Worm (Caenorhabditis elegans) whole organism, mixed stage, embryonic: ENCODE data around the gene F40F8.1.

ENCODE experiments used
- blmp-1 ChIP-seq: fragments of 150-350 bp; optimal IDR thresholded peaks from 2 replicates; lab custom pipeline; 2014; ENCODE audit warnings: missing biosample characterization, missing genetic modification characterization
- ceh-39 ChIP-seq: fragments of 150-350 bp; optimal IDR thresholded peaks from 2 replicates; lab custom pipeline; 2014; ENCODE audit warnings: missing biosample characterization, missing genetic modification characterization
- elt-1 ChIP-seq: sonication (generic microtip); optimal IDR thresholded peaks from 2 replicates; lab custom pipeline; 2017; ENCODE audit warnings: missing genetic modification characterization, mild to moderate bottlenecking, missing compliant biosample characterization, antibody characterized with exemption, moderate library complexity, borderline replicate concordance; ENCODE audit not compliant: insufficient read depth
- lin-13 ChIP-seq: fragments of 150-350 bp; optimal IDR thresholded peaks from 2 replicates; lab custom pipeline; 2014; ENCODE audit warnings: missing biosample characterization, missing genetic modification characterization
- lsy-2 ChIP-seq: fragments of 150-350 bp; optimal IDR thresholded peaks from 2 replicates; lab custom pipeline; 2014; ENCODE audit warnings: missing biosample characterization, missing genetic modification characterization
- nhr-12 ChIP-seq: fragments of 150-350 bp; optimal IDR thresholded peaks from 2 replicates; lab custom pipeline; 2014; ENCODE audit warnings: missing biosample characterization, missing genetic modification characterization
- nhr-28 ChIP-seq: fragments of 150-350 bp; optimal IDR thresholded peaks from 2 replicates; lab custom pipeline; 2014; ENCODE audit warnings: missing biosample characterization, missing genetic modification characterization
- nhr-76 ChIP-seq: sonication (generic microtip); optimal IDR thresholded peaks from 2 replicates; lab custom pipeline; 2017; ENCODE audit warnings: missing biosample characterization, missing genetic modification characterization
- pha-4 ChIP-seq: fragments of 150-350 bp; optimal IDR thresholded peaks from 2 replicates; lab custom pipeline; 2018; ENCODE audit warnings: missing biosample characterization, missing genetic modification reagents, missing genetic modification characterization
- snpc-4 ChIP-seq: fragments of 150-350 bp; optimal IDR thresholded peaks from 2 replicates; lab custom pipeline; 2014; ENCODE audit warnings: missing biosample characterization, missing genetic modification characterization
- unc-39 ChIP-seq: fragments of 150-350 bp; optimal IDR thresholded peaks from 2 replicates; lab custom pipeline; 2014; ENCODE audit warnings: missing biosample characterization, missing genetic modification characterization
- unc-62 ChIP-seq: fragments of 150-350 bp; optimal IDR thresholded peaks from 2 replicates; lab custom pipeline; 2014; ENCODE audit warnings: missing biosample characterization, missing genetic modification reagents, missing genetic modification characterization

DNA sequence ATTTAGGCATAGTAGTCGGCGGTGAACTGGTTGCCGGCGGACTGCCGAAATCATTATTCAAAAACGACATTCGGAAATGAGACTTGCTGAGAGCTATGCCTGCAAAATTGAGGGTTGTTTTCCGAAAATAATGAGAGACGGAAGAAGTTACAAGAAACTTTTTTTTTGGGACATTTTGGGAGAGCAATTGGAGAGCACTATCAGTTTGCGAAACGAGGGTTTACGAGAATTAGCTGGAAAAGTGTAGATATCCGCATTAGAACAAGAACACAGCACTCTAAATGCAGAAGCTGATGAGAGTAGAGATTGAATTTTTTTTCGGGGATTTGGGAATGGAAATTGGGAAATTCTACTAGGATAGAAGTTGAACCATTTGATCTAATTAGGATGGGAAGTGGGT is 25.0 kb downstream of the F40F8.1 start, which contains the start of gene pqm-1:
- no peak for TF ChIP-seq pha-4 (tag; lab: Kevin White, UChicago)
- TF ChIP-seq nhr-12 (tag; lab: Kevin White, UChicago) = no peak
- TF ChIP-seq snpc-4 (tag; lab: Kevin White, UChicago) = no peak
- TF ChIP-seq blmp-1 (tag; lab: Kevin White, UChicago) = no peak
- TF ChIP-seq elt-1 (tag; lab: Kevin White, UChicago) = no peak
- TF ChIP-seq lin-13 (tag; lab: Kevin White, UChicago) = no peak
- no peak for TF ChIP-seq unc-39 (tag; lab: Kevin White, UChicago)
- no peak for TF ChIP-seq nhr-28 (tag; lab: Kevin White, UChicago)
- no peak for TF ChIP-seq ceh-39
- TF ChIP-seq nhr-76 (tag; lab: Kevin White, UChicago) = no peak
- no peak for TF ChIP-seq unc-62 (GFP tag; lab: Kevin White, UChicago)
- TF ChIP-seq lsy-2 (tag; lab: Kevin White, UChicago) = no peak
